Worm (Caenorhabditis elegans): ENCODE data around the gene unc-4.
A peak's percentile ranks its signal among the peaks of the same experiment; 100 is the strongest.

The unc-4 gene

DNA sequence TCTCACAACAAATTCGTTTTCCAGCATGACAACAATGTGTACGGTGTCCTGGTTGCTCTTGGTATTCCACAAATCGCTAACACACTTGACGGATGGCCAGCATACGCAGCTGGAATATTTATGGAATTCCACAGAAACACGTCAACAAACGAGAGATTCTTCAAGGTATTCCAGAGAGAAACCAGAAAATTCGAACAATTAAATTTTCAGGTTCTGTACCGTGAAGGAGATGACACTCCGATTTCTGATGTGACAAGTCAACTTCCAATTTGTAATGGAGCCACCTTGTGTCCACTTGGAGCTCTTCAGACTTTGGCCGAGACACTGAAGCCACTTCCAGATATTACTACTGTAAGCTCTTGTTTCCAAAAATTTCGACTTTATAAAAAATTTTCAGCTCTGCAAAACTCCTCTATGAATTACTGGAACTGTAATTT, 33.8 kb upstream of the unc-4 start (continued):
- peak; percentile 27 for TF ChIP-seq hlh-11 (tag; optimal IDR thresholded peaks at IDR 0.05)
- peak; percentile 30; the same call in 1 of the 2 replicates for TF ChIP-seq mdt-29 (GFP tag; IDR thresholded peaks at IDR 0.05)
- TF ChIP-seq ama-1 (optimal IDR thresholded peaks at IDR 0.05) = peak; percentile 78
- no peak for TF ChIP-seq dmd-6 (GFP tag; IDR thresholded peaks at IDR 0.05)
- TF ChIP-seq F49E8.2 (tag; optimal IDR thresholded peaks at IDR 0.05; ENCODE audit: borderline replicate concordance) = no peak
- TF ChIP-seq nhr-48 (tag; optimal IDR thresholded peaks at IDR 0.05) = no peak
- TF ChIP-seq arid-1 (GFP tag; conservative IDR thresholded peaks at IDR 0.05) = no peak
- TF ChIP-seq madf-9 (GFP tag; conservative IDR thresholded peaks at IDR 0.05) = no peak
- no peak for TF ChIP-seq ceh-28 (tag; optimal IDR thresholded peaks at IDR 0.05)
- no peak for TF ChIP-seq tra-1 (GFP tag; IDR thresholded peaks at IDR 0.05)
- no peak for TF ChIP-seq fkh-10 (GFP tag; optimal IDR thresholded peaks at IDR 0.05)
- no peak for TF ChIP-seq nhr-25 (tag; optimal IDR thresholded peaks at IDR 0.05; ENCODE audit: borderline replicate concordance, insufficient read depth)
- TF ChIP-seq aha-1 (tag) = peak; percentile 94
- no peak for TF ChIP-seq php-3 (GFP tag; IDR thresholded peaks at IDR 0.05)
- TF ChIP-seq sdz-12 (GFP tag; optimal IDR thresholded peaks at IDR 0.05) = no peak
- no peak for TF ChIP-seq nhr-41 (GFP tag; IDR thresholded peaks at IDR 0.05)
- TF ChIP-seq ceh-44 (GFP tag; IDR thresholded peaks at IDR 0.05) = no peak
- TF ChIP-seq spr-3 (GFP tag; optimal IDR thresholded peaks at IDR 0.05) = no peak
- no peak for TF ChIP-seq nhr-237 (tag; optimal IDR thresholded peaks at IDR 0.05)
- TF ChIP-seq lin-38 (GFP tag; IDR thresholded peaks at IDR 0.05) = peak; percentile 59
- no peak for TF ChIP-seq attf-4 (tag; optimal IDR thresholded peaks at IDR 0.05)
- peak; percentile 59; the same call in 1 of the 2 replicates for TF ChIP-seq D1046.2 (GFP tag; IDR thresholded peaks at IDR 0.05)
- peak; percentile 60 for TF ChIP-seq T26A8.4 (GFP tag; IDR thresholded peaks at IDR 0.05)
- TF ChIP-seq dve-1 (tag; optimal IDR thresholded peaks at IDR 0.05; ENCODE audit: insufficient read depth) = peak; percentile 28
- no peak for TF ChIP-seq hif-1 (tag; optimal IDR thresholded peaks at IDR 0.05)
- no peak for TF ChIP-seq lim-7 (GFP tag; IDR thresholded peaks at IDR 0.05)
- no peak for TF ChIP-seq madf-5 (GFP tag; IDR thresholded peaks at IDR 0.05)
- no peak for TF ChIP-seq unc-130 (GFP tag; optimal IDR thresholded peaks at IDR 0.05)
- peak; percentile 28; the same call in 1 of the 2 replicates for TF ChIP-seq vab-7 (GFP tag; IDR thresholded peaks at IDR 0.05)
- no peak for TF ChIP-seq F26F4.8 (GFP tag; conservative IDR thresholded peaks at IDR 0.05)
- TF ChIP-seq dmd-9 (GFP tag; IDR thresholded peaks at IDR 0.05) = no peak
- no peak for TF ChIP-seq egl-43 (GFP tag; IDR thresholded peaks at IDR 0.05)
- no peak for TF ChIP-seq nhr-42 (GFP tag; IDR thresholded peaks at IDR 0.05)
- no peak for TF ChIP-seq unc-62 (GFP tag; optimal IDR thresholded peaks at IDR 0.05 in 1 of 2)
- TF ChIP-seq unc-62 (tag; optimal IDR thresholded peaks at IDR 0.05) = no peak
- no peak for TF ChIP-seq ceh-32 (tag; optimal IDR thresholded peaks at IDR 0.05; ENCODE audit: poor library complexity)
- TF ChIP-seq lin-1 (GFP tag; IDR thresholded peaks at IDR 0.05) = peak; percentile 21; the same call in 1 of the 2 replicates
- TF ChIP-seq daf-19 (GFP tag; conservative IDR thresholded peaks at IDR 0.05) = no peak
- no peak for TF ChIP-seq snpc-4 (tag; optimal IDR thresholded peaks at IDR 0.05)
- TF ChIP-seq ces-1 (GFP tag; optimal IDR thresholded peaks at IDR 0.05) = no peak
- peak; percentile 62 for TF ChIP-seq nhr-102 (tag; optimal IDR thresholded peaks at IDR 0.05)
- TF ChIP-seq lin-29 (GFP tag; IDR thresholded peaks at IDR 0.05) = no peak
- no peak for TF ChIP-seq ctbp-1 (GFP tag; IDR thresholded peaks at IDR 0.05)
- TF ChIP-seq ZK337.2 (GFP tag; IDR thresholded peaks at IDR 0.05) = no peak
- no peak for TF ChIP-seq F10B5.3 (tag; optimal IDR thresholded peaks at IDR 0.05)
- no peak for TF ChIP-seq dmd-8 (GFP tag; IDR thresholded peaks at IDR 0.05)
- TF ChIP-seq daf-12 (tag; optimal IDR thresholded peaks at IDR 0.05) = no peak
- TF ChIP-seq lin-39 (tag; optimal IDR thresholded peaks at IDR 0.05) = no peak
- TF ChIP-seq fos-1 (tag; optimal IDR thresholded peaks at IDR 0.05) = no peak
- TF ChIP-seq Y48G9A.11 (GFP tag; IDR thresholded peaks at IDR 0.05) = no peak
- TF ChIP-seq zfp-3 (GFP tag; conservative IDR thresholded peaks at IDR 0.05) = peak; percentile 67
- no peak for TF ChIP-seq zfp-2 (tag; optimal IDR thresholded peaks at IDR 0.05)

All from whole organism, L4 larva.